Fruit fly (Drosophila melanogaster): ENCODE measurements around the gene CG3246.

CG3246 gene

dm6 chr2L:3478034-3478880 lies 16.5 kb upstream of the CG3246 start, which contains the start of gene Thor (continued):
- TF ChIP-seq CG10321 (GFP tag; IDR thresholded peaks at IDR 0.05) (peak; percentile 58), nerfin-1 (tag; optimal IDR thresholded peaks at IDR 0.05) (peak; percentile 63), CG8089 (GFP tag; optimal IDR thresholded peaks at IDR 0.05) (peak; percentile 45), PHDP (tag; optimal IDR thresholded peaks at IDR 0.05) (peak; percentile 49), ftz-f1 (GFP tag; optimal IDR thresholded peaks at IDR 0.05) (peak; percentile 58), CG9437 (GFP tag; optimal IDR thresholded peaks at IDR 0.05) (no peak), luna (GFP tag; optimal IDR thresholded peaks at IDR 0.05) (peak; percentile 35), exex (tag; optimal IDR thresholded peaks at IDR 0.05) (peak; percentile 59), danr (GFP tag; IDR thresholded peaks at IDR 0.05) (peak; percentile 65; the same call in 1 of the 2 replicates), hb (GFP tag; IDR thresholded peaks at IDR 0.05; ENCODE audit: partially characterized antibody) (no peak), kni (GFP tag; optimal IDR thresholded peaks at IDR 0.05) (peak; percentile 81), dpn (GFP tag; optimal IDR thresholded peaks at IDR 0.05) (peak; percentile 36 to 74), CG1602 (GFP tag; optimal IDR thresholded peaks at IDR 0.05) (peak; percentile 7), pnt (GFP tag; optimal IDR thresholded peaks at IDR 0.05) (peak; percentile 26), stwl (tag; optimal IDR thresholded peaks at IDR 0.05) (no peak), CG30403 (GFP tag; optimal IDR thresholded peaks at IDR 0.05) (peak; percentile 26), CG10431 (GFP tag; optimal IDR thresholded peaks at IDR 0.05) (peak; percentile 84), CG8944 (GFP tag; optimal IDR thresholded peaks at IDR 0.05) (peak; percentile 26), aop (GFP tag; IDR thresholded peaks at IDR 0.05) (peak; percentile 81), CG13424 (tag; optimal IDR thresholded peaks at IDR 0.05) (peak; percentile 25), CG3281 (GFP tag; optimal IDR thresholded peaks at IDR 0.05) (peak; percentile 67), CG10274 (GFP tag; optimal IDR thresholded peaks at IDR 0.05) (peak; percentile 21), disco-r (GFP tag; optimal IDR thresholded peaks at IDR 0.05) (peak; percentile 58), CG8765 (GFP tag; IDR thresholded peaks at IDR 0.05) (no peak), CG17612 (GFP tag; IDR thresholded peaks at IDR 0.05) (no peak), slp2 (GFP tag; optimal IDR thresholded peaks at IDR 0.05) (peak; percentile 53), pum (GFP tag; optimal IDR thresholded peaks at IDR 0.05) (no peak), gro (GFP tag; optimal IDR thresholded peaks at IDR 0.05) (peak; percentile 89), CG7271 (tag; optimal IDR thresholded peaks at IDR 0.05) (no peak), Eip74EF (GFP tag; optimal IDR thresholded peaks at IDR 0.05) (peak in 1 of 2 experiments; percentile 45), Awh (GFP tag; IDR thresholded peaks at IDR 0.05) (peak; percentile 87), cg (GFP tag; optimal IDR thresholded peaks at IDR 0.05) (peak; percentile 19), Rfx (GFP tag; IDR thresholded peaks at IDR 0.05) (peak; percentile 74; the same call in 1 of the 2 replicates), ara (GFP tag; IDR thresholded peaks at IDR 0.05) (peak; percentile 86), CG10959 (GFP tag; IDR thresholded peaks at IDR 0.05) (peak; percentile 14; the same call in 1 of the 2 replicates), maf-S (GFP tag; optimal IDR thresholded peaks at IDR 0.05) (peak; percentile 44), odd (GFP tag; optimal IDR thresholded peaks at IDR 0.05) (peak; percentile 39), CG6175 (GFP tag; IDR thresholded peaks at IDR 0.05) (peak; percentile 75), bowl (GFP tag; IDR thresholded peaks at IDR 0.05) (peak; percentile 74), btn (GFP tag; optimal IDR thresholded peaks at IDR 0.05) (peak; percentile 76), CG2129 (GFP tag; IDR thresholded peaks at IDR 0.05; ENCODE audit: partially characterized antibody) (no peak), zfh1 (GFP tag; IDR thresholded peaks at IDR 0.05) (peak; percentile 80), ewg (GFP tag; optimal IDR thresholded peaks at IDR 0.05) (peak; percentile 42), CG30431 (GFP tag; optimal IDR thresholded peaks at IDR 0.05) (no peak), Dek (tag; optimal IDR thresholded peaks at IDR 0.05) (peak; percentile 25), Usf (GFP tag; optimal IDR thresholded peaks at IDR 0.05) (no peak), tin (GFP tag; optimal IDR thresholded peaks at IDR 0.05) (peak; percentile 51), Vsx1 (GFP tag; optimal IDR thresholded peaks at IDR 0.05) (peak; percentile 59), gsb-n (tag; optimal IDR thresholded peaks at IDR 0.05) (peak; percentile 31)
